Worm (Caenorhabditis elegans) whole organism, early embryonic: ENCODE measurements around the gene algn-2.

Source experiments
- B0310.2 ChIP-seq: sonication (generic microtip); optimal IDR thresholded peaks from 2 replicates; lab custom pipeline; 2016; ENCODE audit warnings: mild to moderate bottlenecking, missing genetic modification characterization, missing compliant biosample characterization
- ama-1 ChIP-seq: fragments of 150-350 bp; optimal IDR thresholded peaks from 2 replicates; lab custom pipeline; 2014
- ceh-13 ChIP-seq: fragments of 200-800 bp; sonication (Bioruptor generic); optimal IDR thresholded peaks from 2 replicates; lab custom pipeline; 2018; ENCODE audit warnings: mild to moderate bottlenecking, missing genetic modification characterization, missing compliant biosample characterization
- ceh-36 ChIP-seq: sonication (generic microtip); optimal IDR thresholded peaks from 2 replicates; lab custom pipeline; 2016; ENCODE audit warnings: missing genetic modification characterization, inconsistent platforms, missing compliant biosample characterization
- flt-1 ChIP-seq: fragments of 200-800 bp; sonication (Bioruptor generic); IDR thresholded peaks from 2 replicates; pipeline ENCODE4 v1.3.6; 2022; ENCODE audit warnings: missing genetic modification characterization, missing compliant biosample characterization
- hmg-4 ChIP-seq: fragments of 200-800 bp; sonication (Bioruptor generic); optimal IDR thresholded peaks from 2 replicates; lab custom pipeline; 2018; ENCODE audit warnings: mild to moderate bottlenecking, missing genetic modification characterization, missing compliant biosample characterization
- hnd-1 ChIP-seq: sonication (generic microtip); optimal IDR thresholded peaks from 2 replicates; lab custom pipeline; 2016; ENCODE audit warnings: missing genetic modification characterization, missing compliant biosample characterization
- tra-4 ChIP-seq: sonication (generic microtip); optimal IDR thresholded peaks from 2 replicates; lab custom pipeline; 2017; ENCODE audit warnings: missing genetic modification characterization, missing compliant biosample characterization

ce11 chrII:5399201-5399600 is 24.1 kb downstream of the algn-2 start, which contains the start of gene mog-5:
- TF ChIP-seq flt-1 (GFP tag; lab: Robert Waterston, UW) (peak; percentile 65), tra-4 (tag; lab: Kevin White, UChicago) (no peak), ceh-13 (GFP tag; lab: Kevin White, UChicago) (peak; percentile 9), ama-1 (lab: Kevin White, UChicago) (no peak), B0310.2 (tag; lab: Kevin White, UChicago) (no peak), ceh-36 (tag; lab: Kevin White, UChicago) (no peak), hmg-4 (GFP tag; lab: Kevin White, UChicago) (no peak), hnd-1 (tag; lab: Kevin White, UChicago) (no peak)
